Fruit fly (Drosophila melanogaster) whole organism, adult: ENCODE data around the gene zf30C.

ENCODE experiments used
- CG14711 ChIP-seq: fragments of 200-800 bp; sonication (Bioruptor generic); optimal IDR thresholded peaks from 2 replicates; lab custom pipeline; 2018; ENCODE audit warnings: missing biosample characterization, mild to moderate bottlenecking, missing genetic modification characterization, moderate library complexity
- CG33017 ChIP-seq: fragments of 200-800 bp; sonication (Bioruptor generic); optimal IDR thresholded peaks from 2 replicates; lab custom pipeline; 2018; ENCODE audit warnings: missing biosample characterization, mild to moderate bottlenecking, missing genetic modification characterization, moderate library complexity
- pad ChIP-seq: fragments of 200-800 bp; sonication (Bioruptor generic); optimal IDR thresholded peaks from 3 replicates; lab custom pipeline; 2017; ENCODE audit warnings: missing biosample characterization, missing genetic modification characterization, mild to moderate bottlenecking, moderate library complexity, missing genetic modification reagents

DNA sequence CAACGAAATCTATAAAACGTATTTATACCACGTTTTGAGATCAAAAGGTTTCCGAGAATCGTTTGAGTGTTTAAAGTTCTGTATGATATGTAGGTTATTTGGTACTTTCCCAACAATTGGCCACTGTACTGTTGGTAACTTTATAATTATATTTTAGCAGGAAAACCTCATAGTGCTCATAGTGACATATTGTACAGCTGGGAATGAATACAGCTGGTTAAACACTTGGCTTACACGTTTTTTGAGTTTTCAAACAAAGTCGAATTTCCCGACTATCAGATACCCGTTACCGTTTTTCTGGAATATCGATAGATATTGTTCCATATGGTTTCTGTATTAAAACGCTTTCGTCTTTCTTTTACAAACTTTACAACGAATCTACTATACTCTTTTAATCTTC lies 20.3 kb downstream of the zf30C start:
- TF ChIP-seq pad (GFP tag; lab: Kevin White, UChicago) (no peak), CG33017 (no peak), CG14711 (tag; lab: Kevin White, UChicago) (no peak)
